Worm (Caenorhabditis elegans) whole organism, L4 larva: Measurements from ENCODE around the gene pitr-4.

Source experiments
- dpl-1 ChIP-seq: fragments of 150-350 bp; optimal IDR thresholded peaks from 2 replicates; lab custom pipeline; 2014; ENCODE audit warnings: missing biosample characterization, missing genetic modification reagents, missing genetic modification characterization
- fos-1 ChIP-seq: fragments of 150-350 bp; optimal IDR thresholded peaks from 2 replicates; lab custom pipeline; 2014; ENCODE audit warnings: missing biosample characterization, missing genetic modification characterization
- lin-15B ChIP-seq: fragments of 150-350 bp; sonication (generic microtip); optimal IDR thresholded peaks from 3 replicates; lab custom pipeline; 2014; ENCODE audit warnings: missing biosample characterization, missing genetic modification characterization
- madf-9 ChIP-seq: fragments of 200-800 bp; sonication (Bioruptor generic); conservative IDR thresholded peaks from 2 replicates; pipeline ENCODE4 v1.3.6; 2022; ENCODE audit warnings: missing genetic modification reagents, missing genetic modification characterization, missing compliant biosample characterization
- snpc-4 ChIP-seq: fragments of 150-350 bp; optimal IDR thresholded peaks from 2 replicates; lab custom pipeline; 2014; ENCODE audit warnings: missing biosample characterization, missing genetic modification characterization
- unc-62 ChIP-seq, 3 experiments: fragments of 150-350 bp in 1 of 3; sonication (generic microtip); optimal IDR thresholded peaks in 2 of 3; peaks in 1 of 3; 1 replicate in 1 of 3; 2 replicates in 2 of 3; lab custom pipeline; 2014 to 2017; ENCODE audit warnings: missing biosample characterization in 3 of 3, missing genetic modification characterization in 3 of 3, missing genetic modification reagents in 3 of 3, missing genotype in 1 of 3
- zip-11 ChIP-seq: fragments of 200-800 bp; sonication (Bioruptor generic); IDR thresholded peaks from 2 replicates; pipeline ENCODE4 v1.3.6; 2022; ENCODE audit warnings: missing genetic modification characterization, missing compliant biosample characterization

DNA sequence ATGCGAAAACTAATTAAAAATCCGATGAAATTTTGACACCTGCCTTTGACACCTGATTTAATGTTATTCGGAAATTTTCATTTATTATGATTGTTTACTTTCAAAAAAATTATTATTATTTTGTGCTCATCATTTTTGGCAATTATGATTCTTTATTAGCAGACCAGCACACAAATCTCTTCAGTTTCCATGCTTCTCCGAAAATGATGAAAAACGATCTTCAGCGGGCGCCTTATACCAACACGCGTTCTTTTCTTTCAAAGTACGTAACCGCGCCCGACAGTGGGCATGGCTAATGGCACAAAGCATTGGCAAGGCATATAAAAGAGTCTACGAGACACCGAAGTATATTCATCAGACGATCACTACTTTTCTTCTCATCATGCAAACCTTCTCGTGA, 41.6 kb downstream of the pitr-4 start, which contains the start of gene idpc-6:
- no peak for TF ChIP-seq zip-11 (GFP tag; lab: Robert Waterston, UW)
- no peak for TF ChIP-seq lin-15B (tag; lab: Kevin White, UChicago)
- TF ChIP-seq dpl-1 (GFP tag; lab: Kevin White, UChicago), result no peak
- TF ChIP-seq madf-9 (GFP tag; lab: Robert Waterston, UW), result no peak
- TF ChIP-seq fos-1 (tag; lab: Kevin White, UChicago), result no peak
- TF ChIP-seq unc-62 (GFP tag; optimal IDR thresholded peaks at IDR 0.05 in 1 of 2; lab: Kevin White, UChicago), result no peak
- TF ChIP-seq unc-62 (tag; optimal IDR thresholded peaks at IDR 0.05; lab: Kevin White, UChicago), result no peak
- no peak for TF ChIP-seq snpc-4 (tag; lab: Kevin White, UChicago)
